Worm (Caenorhabditis elegans) whole organism, mixed stage, embryonic: ENCODE measurements around the gene tth-1.

Source experiments
- elt-1 ChIP-seq: sonication (generic microtip); optimal IDR thresholded peaks from 2 replicates; lab custom pipeline; 2017; ENCODE audit warnings: missing genetic modification characterization, mild to moderate bottlenecking, missing compliant biosample characterization, antibody characterized with exemption, moderate library complexity, borderline replicate concordance; ENCODE audit not compliant: insufficient read depth
- nhr-237 ChIP-seq: fragments of 150-350 bp; optimal IDR thresholded peaks from 2 replicates; lab custom pipeline; 2014; ENCODE audit warnings: missing biosample characterization, missing genetic modification characterization
- nhr-28 ChIP-seq: fragments of 150-350 bp; optimal IDR thresholded peaks from 2 replicates; lab custom pipeline; 2014; ENCODE audit warnings: missing biosample characterization, missing genetic modification characterization
- pha-4 ChIP-seq: fragments of 150-350 bp; optimal IDR thresholded peaks from 2 replicates; lab custom pipeline; 2018; ENCODE audit warnings: missing biosample characterization, missing genetic modification reagents, missing genetic modification characterization
- snpc-4 ChIP-seq: fragments of 150-350 bp; optimal IDR thresholded peaks from 2 replicates; lab custom pipeline; 2014; ENCODE audit warnings: missing biosample characterization, missing genetic modification characterization
- ztf-11 ChIP-seq: fragments of 150-350 bp; optimal IDR thresholded peaks from 2 replicates; lab custom pipeline; 2014; ENCODE audit warnings: missing biosample characterization, missing genetic modification characterization

DNA sequence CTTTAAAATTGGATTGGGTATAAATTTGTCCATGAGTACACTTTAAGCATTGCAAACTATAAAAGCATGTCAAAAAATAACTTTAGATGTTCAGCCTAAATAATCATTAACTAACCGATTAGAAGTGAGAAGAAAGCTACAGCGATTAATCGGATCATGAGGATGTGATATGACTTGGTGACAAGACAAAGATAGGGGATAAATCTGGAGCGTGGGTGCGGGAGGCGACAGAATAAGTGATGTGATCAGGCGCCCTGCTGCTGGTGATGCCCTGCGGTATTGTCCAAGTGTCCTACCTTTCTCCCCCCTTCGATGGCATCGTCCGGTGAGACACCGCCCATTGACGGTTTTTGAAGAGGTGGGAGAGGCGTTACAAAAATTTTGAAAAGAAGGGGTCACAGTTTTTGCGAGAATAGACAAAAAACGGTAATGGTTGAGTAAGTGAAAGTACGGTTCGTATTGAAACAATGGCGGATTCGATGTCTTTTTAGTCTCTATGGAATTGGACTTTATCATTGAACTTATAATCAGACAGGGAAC is 38.8 kb downstream of the tth-1 start, which contains the start of gene F41D9.2:
- TF ChIP-seq nhr-28 (tag; lab: Kevin White, UChicago) (no peak), pha-4 (tag; lab: Kevin White, UChicago) (no peak), snpc-4 (tag; lab: Kevin White, UChicago) (no peak), nhr-237 (tag; lab: Kevin White, UChicago) (no peak), elt-1 (tag; lab: Kevin White, UChicago) (no peak), ztf-11 (tag; lab: Kevin White, UChicago) (no peak)
